Worm (Caenorhabditis elegans) whole organism, young adult: Measurements from ENCODE around the gene C15H9.4.

ENCODE experiments used
- B0019.2 ChIP-seq: fragments of 200-800 bp; sonication (Bioruptor generic); conservative IDR thresholded peaks from 2 replicates; pipeline ENCODE4 v1.3.6; 2022; ENCODE audit warnings: missing genetic modification reagents, missing genetic modification characterization, missing compliant biosample characterization
- B0261.1 ChIP-seq: sonication (generic microtip); optimal IDR thresholded peaks from 2 replicates; lab custom pipeline; 2016; ENCODE audit warnings: mild to moderate bottlenecking, missing genetic modification characterization, moderate library complexity, missing compliant biosample characterization
- B0336.3 ChIP-seq: fragments of 200-800 bp; sonication (Bioruptor generic); IDR thresholded peaks from 2 replicates; pipeline ENCODE4 v1.3.6; 2022; ENCODE audit warnings: missing genetic modification characterization, missing compliant biosample characterization
- F22D6.2 ChIP-seq: sonication (generic microtip); optimal IDR thresholded peaks from 2 replicates; lab custom pipeline; 2016; ENCODE audit warnings: mild to moderate bottlenecking, missing genetic modification characterization, missing compliant biosample characterization
- F23B12.7 ChIP-seq: sonication (generic microtip); optimal IDR thresholded peaks from 2 replicates; lab custom pipeline; 2017; ENCODE audit warnings: missing genetic modification characterization, mild to moderate bottlenecking, missing compliant biosample characterization, antibody characterized with exemption, moderate library complexity; ENCODE audit not compliant: insufficient read depth
- F37B4.10 ChIP-seq: fragments of 200-800 bp; sonication (Bioruptor generic); IDR thresholded peaks from 2 replicates; pipeline ENCODE4 v1.3.6; 2022; ENCODE audit warnings: missing genetic modification characterization, missing compliant biosample characterization
- F39B2.1 ChIP-seq: fragments of 200-800 bp; sonication (Bioruptor generic); IDR thresholded peaks from 2 replicates; pipeline ENCODE4 v1.3.6; 2022; ENCODE audit warnings: missing genetic modification reagents, missing genetic modification characterization, missing compliant biosample characterization
- F49E8.2 ChIP-seq: sonication (generic microtip); optimal IDR thresholded peaks from 3 replicates; lab custom pipeline; 2017; ENCODE audit warnings: missing genetic modification characterization, mild to moderate bottlenecking, missing compliant biosample characterization, antibody characterized with exemption, moderate library complexity; ENCODE audit not compliant: insufficient read depth
- F55B11.4 ChIP-seq: sonication (generic microtip); optimal IDR thresholded peaks from 2 replicates; lab custom pipeline; 2016; ENCODE audit warnings: missing compliant biosample characterization, missing genetic modification characterization, borderline replicate concordance; ENCODE audit not compliant: insufficient read depth
- F57A8.1 ChIP-seq: fragments of 200-800 bp; sonication (Bioruptor generic); optimal IDR thresholded peaks from 2 replicates; lab custom pipeline; 2018; ENCODE audit warnings: mild to moderate bottlenecking, missing genetic modification characterization, moderate library complexity, missing compliant biosample characterization
- K11D2.4 ChIP-seq: fragments of 200-800 bp; sonication (Bioruptor generic); IDR thresholded peaks from 2 replicates; pipeline ENCODE4 v1.3.6; 2022; ENCODE audit warnings: missing genetic modification reagents, missing genetic modification characterization, missing compliant biosample characterization
- Y53G8AR.9 ChIP-seq: fragments of 200-800 bp; sonication (Bioruptor generic); conservative IDR thresholded peaks from 2 replicates; pipeline ENCODE4 v1.3.6; 2022; ENCODE audit warnings: missing genetic modification reagents, missing genetic modification characterization, missing compliant biosample characterization
- akir-1 ChIP-seq: fragments of 200-800 bp; sonication (Bioruptor generic); optimal IDR thresholded peaks from 2 replicates; lab custom pipeline; 2018; ENCODE audit warnings: mild to moderate bottlenecking, missing genetic modification characterization, moderate library complexity, missing compliant biosample characterization
- atf-7 ChIP-seq: sonication (generic microtip); optimal IDR thresholded peaks from 2 replicates; lab custom pipeline; 2017; ENCODE audit warnings: mild to moderate bottlenecking, missing genetic modification characterization, missing compliant biosample characterization
- athp-1 ChIP-seq: sonication (generic microtip); optimal IDR thresholded peaks from 2 replicates; lab custom pipeline; 2017; ENCODE audit warnings: mild to moderate bottlenecking, missing genetic modification characterization, missing compliant biosample characterization
- attf-5 ChIP-seq: fragments of 200-800 bp; sonication (Bioruptor generic); optimal IDR thresholded peaks from 2 replicates; lab custom pipeline; 2018; ENCODE audit warnings: mild to moderate bottlenecking, missing genetic modification characterization, missing compliant biosample characterization
- bed-1 ChIP-seq: fragments of 200-800 bp; sonication (Bioruptor generic); IDR thresholded peaks from 2 replicates; pipeline ENCODE4 v1.3.6; 2022; ENCODE audit warnings: missing genetic modification reagents, missing genetic modification characterization, missing compliant biosample characterization
- cebp-1 ChIP-seq, 2 experiments: fragments of 200-800 bp in 1 of 2; sonication (Bioruptor generic) in 1 of 2; sonication (generic microtip) in 1 of 2; IDR thresholded peaks in 1 of 2; optimal IDR thresholded peaks in 1 of 2; 2 replicates each; pipeline versions ENCODE4 v1.3.6 to Lab custom; 2017 to 2022; ENCODE audit warnings: missing compliant biosample characterization in 2 of 2, missing genetic modification characterization in 2 of 2, mild to moderate bottlenecking in 1 of 2, missing genetic modification reagents in 1 of 2, moderate library complexity in 1 of 2
- ceh-100 ChIP-seq: fragments of 200-800 bp; sonication (Bioruptor generic); IDR thresholded peaks from 2 replicates; pipeline ENCODE4 v1.3.6; 2022; ENCODE audit warnings: missing genetic modification reagents, missing genetic modification characterization, missing compliant biosample characterization
- ceh-40 ChIP-seq: fragments of 200-800 bp; sonication (Bioruptor generic); IDR thresholded peaks from 2 replicates; pipeline ENCODE4 v1.3.6; 2022; ENCODE audit warnings: missing genetic modification characterization, missing compliant biosample characterization
- ceh-91 ChIP-seq: fragments of 200-800 bp; sonication (Bioruptor generic); IDR thresholded peaks from 2 replicates; pipeline ENCODE4 v1.3.6; 2022; ENCODE audit warnings: missing genetic modification reagents, missing genetic modification characterization, missing compliant biosample characterization
- die-1 ChIP-seq: sonication (generic microtip); optimal IDR thresholded peaks from 2 replicates; lab custom pipeline; 2016; ENCODE audit warnings: missing genotype, mild to moderate bottlenecking, missing genetic modification characterization, missing compliant biosample characterization
- dox-1 ChIP-seq: fragments of 200-800 bp; sonication (Bioruptor generic); IDR thresholded peaks from 2 replicates; pipeline ENCODE4 v1.3.6; 2022; ENCODE audit warnings: missing genetic modification reagents, missing genetic modification characterization, missing compliant biosample characterization
- efl-1 ChIP-seq: fragments of 150-350 bp; optimal IDR thresholded peaks from 2 replicates; lab custom pipeline; 2014; ENCODE audit warnings: missing biosample characterization, missing genetic modification reagents, missing genetic modification characterization
- egl-18 ChIP-seq: fragments of 200-800 bp; sonication (Bioruptor generic); IDR thresholded peaks from 2 replicates; pipeline ENCODE4 v1.3.6; 2022; ENCODE audit warnings: missing genetic modification reagents, missing genetic modification characterization, missing compliant biosample characterization
- ets-4 ChIP-seq: fragments of 200-800 bp; sonication (Bioruptor generic); optimal IDR thresholded peaks from 2 replicates; lab custom pipeline; 2018; ENCODE audit warnings: mild to moderate bottlenecking, missing genetic modification characterization, missing compliant biosample characterization
- him-1 ChIP-seq: sonication (generic microtip); optimal IDR thresholded peaks from 2 replicates; lab custom pipeline; 2016; ENCODE audit warnings: missing genotype, missing genetic modification reagents, missing genetic modification characterization, missing compliant biosample characterization
- let-607 ChIP-seq, 2 experiments: fragments of 200-800 bp in 1 of 2; sonication (Bioruptor generic) in 1 of 2; sonication (generic microtip) in 1 of 2; optimal IDR thresholded peaks; 2 replicates each; lab custom pipeline; 2016 to 2018; ENCODE audit warnings: mild to moderate bottlenecking in 2 of 2, missing compliant biosample characterization in 2 of 2, missing genetic modification characterization in 2 of 2, moderate library complexity in 2 of 2, missing genotype in 1 of 2
- lin-26 ChIP-seq: fragments of 200-800 bp; sonication (Bioruptor generic); IDR thresholded peaks from 2 replicates; pipeline ENCODE4 v1.3.6; 2022; ENCODE audit warnings: missing genetic modification reagents, missing genetic modification characterization, missing compliant biosample characterization
- lin-35 ChIP-seq, 3 experiments: fragments of 150-350 bp in 2 of 3; sonication (generic microtip) in 1 of 3; optimal IDR thresholded peaks; 2 replicates each; lab custom pipeline; 2014 to 2018; ENCODE audit warnings: missing biosample characterization in 3 of 3, missing genetic modification characterization in 3 of 3, missing genetic modification reagents in 3 of 3
- lin-40 ChIP-seq: sonication (generic microtip); optimal IDR thresholded peaks from 2 replicates; lab custom pipeline; 2016; ENCODE audit warnings: missing genetic modification characterization, mild to moderate bottlenecking, missing compliant biosample characterization, missing genotype, missing genetic modification reagents
- lir-1 ChIP-seq: fragments of 200-800 bp; sonication (Bioruptor generic); conservative IDR thresholded peaks from 2 replicates; pipeline ENCODE4 v1.3.6; 2022; ENCODE audit warnings: missing genetic modification reagents, missing genetic modification characterization, missing compliant biosample characterization
- madf-8 ChIP-seq: fragments of 200-800 bp; sonication (Bioruptor generic); conservative IDR thresholded peaks from 2 replicates; pipeline ENCODE4 v1.3.6; 2022; ENCODE audit warnings: missing genetic modification reagents, missing genetic modification characterization, missing compliant biosample characterization
- mel-28 ChIP-seq: sonication (generic microtip); optimal IDR thresholded peaks from 2 replicates; lab custom pipeline; 2016; ENCODE audit warnings: borderline replicate concordance, mild to moderate bottlenecking, missing genetic modification characterization, missing compliant biosample characterization
- mes-4 ChIP-seq: sonication (generic microtip); optimal IDR thresholded peaks from 2 replicates; lab custom pipeline; 2016; ENCODE audit warnings: missing genotype, missing genetic modification characterization, missing compliant biosample characterization
- nfya-1 ChIP-seq: sonication (generic microtip); optimal IDR thresholded peaks from 2 replicates; lab custom pipeline; 2017; ENCODE audit warnings: antibody characterized with exemption, missing compliant biosample characterization, missing genetic modification characterization, borderline replicate concordance; ENCODE audit not compliant: insufficient read depth
- nhr-120 ChIP-seq: fragments of 200-800 bp; sonication (Bioruptor generic); IDR thresholded peaks from 2 replicates; pipeline ENCODE4 v1.3.6; 2022; ENCODE audit warnings: missing genetic modification characterization, missing compliant biosample characterization
- nhr-179 ChIP-seq: sonication (generic microtip); optimal IDR thresholded peaks from 2 replicates; lab custom pipeline; 2016; ENCODE audit warnings: mild to moderate bottlenecking, missing genetic modification characterization, missing compliant biosample characterization
- nhr-80 ChIP-seq: sonication (generic microtip); optimal IDR thresholded peaks from 2 replicates; lab custom pipeline; 2016; ENCODE audit warnings: missing genetic modification characterization, missing compliant biosample characterization
- nhr-90 ChIP-seq: sonication (generic microtip); optimal IDR thresholded peaks from 2 replicates; lab custom pipeline; 2016; ENCODE audit warnings: missing genotype, mild to moderate bottlenecking, missing genetic modification characterization, missing compliant biosample characterization
- rec-8 ChIP-seq, 2 experiments: sonication (generic microtip); optimal IDR thresholded peaks; 2 replicates each; lab custom pipeline; 2016; ENCODE audit warnings: mild to moderate bottlenecking in 2 of 2, missing genetic modification characterization in 2 of 2, missing genetic modification reagents in 2 of 2, missing genotype in 2 of 2, missing biosample characterization in 1 of 2, missing compliant biosample characterization in 1 of 2, moderate library complexity in 1 of 2
- sdz-38 ChIP-seq: sonication (generic microtip); optimal IDR thresholded peaks from 2 replicates; lab custom pipeline; 2016; ENCODE audit warnings: missing genotype, missing genetic modification characterization, missing compliant biosample characterization
- sptf-2 ChIP-seq: fragments of 200-800 bp; sonication (Bioruptor generic); optimal IDR thresholded peaks from 2 replicates; lab custom pipeline; 2018; ENCODE audit warnings: mild to moderate bottlenecking, missing genetic modification characterization, missing compliant biosample characterization
- zim-3 ChIP-seq: sonication (generic microtip); optimal IDR thresholded peaks from 2 replicates; lab custom pipeline; 2017; ENCODE audit warnings: mild to moderate bottlenecking, missing genetic modification characterization, moderate library complexity, missing compliant biosample characterization
- ztf-3 ChIP-seq: fragments of 200-800 bp; sonication (Bioruptor generic); optimal IDR thresholded peaks from 2 replicates; lab custom pipeline; 2018; ENCODE audit warnings: mild to moderate bottlenecking, missing genetic modification characterization, missing compliant biosample characterization
- ztf-6 ChIP-seq: fragments of 200-800 bp; sonication (Bioruptor generic); IDR thresholded peaks from 2 replicates; pipeline ENCODE4 v1.3.6; 2022; ENCODE audit warnings: missing genetic modification reagents, missing genetic modification characterization, missing compliant biosample characterization

The C15H9.4 gene

ce11 chrX:6128773-6129172 lies 31.3 kb downstream of the C15H9.4 start:
- no peak for TF ChIP-seq ceh-100
- no peak for TF ChIP-seq let-607 (tag; optimal IDR thresholded peaks at IDR 0.05; lab: Kevin White, UChicago)
- TF ChIP-seq lir-1 (GFP tag; lab: Robert Waterston, UW): no peak

- TF ChIP-seq F23B12.7 (tag; lab: Kevin White, UChicago): no peak
- no peak for TF ChIP-seq ceh-91 (GFP tag; lab: Robert Waterston, UW)
- TF ChIP-seq egl-18: no peak
- TF ChIP-seq efl-1: no peak
- peak; percentile 41; the same call in 1 of the 2 replicates for TF ChIP-seq dox-1 (GFP tag; lab: Robert Waterston, UW)
- no peak for TF ChIP-seq nhr-179 (tag; lab: Kevin White, UChicago)
- no peak for TF ChIP-seq K11D2.4 (GFP tag; lab: Robert Waterston, UW)
- peak; percentile 47; the same call in 1 of the 2 replicates for TF ChIP-seq B0336.3 (GFP tag; lab: Robert Waterston, UW)
- no peak for TF ChIP-seq bed-1 (GFP tag; lab: Robert Waterston, UW)
- TF ChIP-seq let-607 (tag; optimal IDR thresholded peaks at IDR 0.05; lab: Kevin White, UChicago): peak in 1 of 2 experiments; percentile 12
- TF ChIP-seq attf-5 (GFP tag; lab: Kevin White, UChicago): no peak
- no peak for TF ChIP-seq zim-3 (tag; lab: Kevin White, UChicago)
- no peak for TF ChIP-seq akir-1
- TF ChIP-seq F49E8.2 (tag; lab: Kevin White, UChicago): no peak
- TF ChIP-seq nfya-1 (tag; lab: Kevin White, UChicago): no peak
- peak; percentile 51 for TF ChIP-seq atf-7
- peak; percentile 88 for TF ChIP-seq nhr-80 (tag; lab: Kevin White, UChicago)
- no peak for TF ChIP-seq F55B11.4 (tag; lab: Kevin White, UChicago)
- TF ChIP-seq ztf-3 (GFP tag; lab: Kevin White, UChicago): no peak
- no peak for TF ChIP-seq sptf-2 (GFP tag; lab: Kevin White, UChicago)
- TF ChIP-seq sdz-38 (tag; lab: Kevin White, UChicago): no peak
- no peak for TF ChIP-seq F37B4.10
- TF ChIP-seq F22D6.2 (tag; lab: Kevin White, UChicago): no peak
- TF ChIP-seq mes-4 (tag; lab: Kevin White, UChicago): no peak
- TF ChIP-seq F57A8.1 (GFP tag; lab: Kevin White, UChicago): no peak
- no peak for TF ChIP-seq ceh-40 (GFP tag; lab: Robert Waterston, UW)
- no peak for TF ChIP-seq ztf-6 (GFP tag; lab: Robert Waterston, UW)
- TF ChIP-seq cebp-1 (GFP tag; IDR thresholded peaks at IDR 0.05; lab: Robert Waterston, UW): no peak
- no peak for TF ChIP-seq cebp-1 (tag; optimal IDR thresholded peaks at IDR 0.05; lab: Kevin White, UChicago)
- no peak for TF ChIP-seq ets-4 (GFP tag; lab: Kevin White, UChicago)
- TF ChIP-seq B0261.1 (tag; lab: Kevin White, UChicago): no peak
- TF ChIP-seq lin-35 (GFP tag; optimal IDR thresholded peaks at IDR 0.05; lab: Kevin White, UChicago): no peak
- no peak for TF ChIP-seq F39B2.1
- no peak for TF ChIP-seq die-1 (tag; lab: Kevin White, UChicago)
- TF ChIP-seq athp-1: no peak
- TF ChIP-seq rec-8 (tag; optimal IDR thresholded peaks at IDR 0.05; lab: Kevin White, UChicago): no peak
- no peak for TF ChIP-seq nhr-90 (tag; lab: Kevin White, UChicago)
- no peak for TF ChIP-seq madf-8 (GFP tag; lab: Robert Waterston, UW)
- no peak for TF ChIP-seq lin-26 (GFP tag; lab: Robert Waterston, UW)
- TF ChIP-seq him-1 (tag; lab: Kevin White, UChicago): no peak
- TF ChIP-seq Y53G8AR.9 (GFP tag; lab: Robert Waterston, UW): no peak
- TF ChIP-seq mel-28 (tag; lab: Kevin White, UChicago): no peak
- TF ChIP-seq lin-40 (tag; lab: Kevin White, UChicago): peak; percentile 2
- TF ChIP-seq nhr-120 (GFP tag; lab: Robert Waterston, UW): no peak
- TF ChIP-seq B0019.2 (GFP tag; lab: Robert Waterston, UW): no peak
Observed at ce11 chrX:6129277-6129676, 31.8 kb downstream of the C15H9.4 start.
